Fruit fly (Drosophila melanogaster) whole organism, wandering third instar larva: Measurements from ENCODE around the gene CG15144.
A peak's percentile ranks its signal among the peaks of the same experiment; 100 is the strongest.

Experiments
- Abd-B ChIP-seq: fragments of >200 bp; optimal IDR thresholded peaks from 2 replicates; lab custom pipeline; 2017; ENCODE audit warnings: missing biosample characterization, missing genetic modification characterization
- CG32264 ChIP-seq: fragments of 200-800 bp; sonication (Bioruptor generic); optimal IDR thresholded peaks from 2 replicates; lab custom pipeline; 2016; ENCODE audit warnings: missing biosample characterization, missing genetic modification characterization
- CrebA ChIP-seq: fragments of 200-800 bp; sonication (Bioruptor generic); optimal IDR thresholded peaks from 2 replicates; lab custom pipeline; 2016; ENCODE audit warnings: missing biosample characterization, mild to moderate bottlenecking, missing genetic modification characterization, borderline replicate concordance
- Dfd ChIP-seq: fragments of >200 bp; optimal IDR thresholded peaks from 2 replicates; lab custom pipeline; 2017; ENCODE audit warnings: missing biosample characterization, missing genetic modification characterization
- Dif ChIP-seq: fragments of 200-275, 200-300 bp; sonication (Bioruptor generic); optimal IDR thresholded peaks from 2 replicates; lab custom pipeline; 2018; ENCODE audit warnings: missing biosample characterization, missing genetic modification characterization; ENCODE audit not compliant: partially characterized antibody
- GATAd ChIP-seq: sonication (Bioruptor generic); optimal IDR thresholded peaks from 2 replicates; lab custom pipeline; 2016; ENCODE audit warnings: missing biosample characterization, missing genetic modification characterization
- HLH106 ChIP-seq: fragments of 200-800 bp; optimal IDR thresholded peaks from 3 replicates; lab custom pipeline; 2019; ENCODE audit warnings: missing biosample characterization, mild to moderate bottlenecking, missing genetic modification characterization, moderate library complexity
- Hnf4 ChIP-seq: fragments of 200-800 bp; sonication (Bioruptor generic); optimal IDR thresholded peaks from 2 replicates; lab custom pipeline; 2016; ENCODE audit warnings: missing biosample characterization, mild to moderate bottlenecking, missing genetic modification characterization
- Hr78 ChIP-seq: fragments of >200 bp; optimal IDR thresholded peaks from 2 replicates; lab custom pipeline; 2017; ENCODE audit warnings: missing biosample characterization, missing genetic modification characterization
- Hr83 ChIP-seq: fragments of 200-300 bp; sonication (Bioruptor generic); optimal IDR thresholded peaks from 2 replicates; lab custom pipeline; 2016; ENCODE audit warnings: missing biosample characterization, mild to moderate bottlenecking, missing genetic modification characterization, moderate library complexity; ENCODE audit not compliant: poor library complexity, severe bottlenecking
- Jra ChIP-seq: sonication (Bioruptor generic); optimal IDR thresholded peaks from 2 replicates; lab custom pipeline; 2016; ENCODE audit warnings: missing biosample characterization, missing genetic modification characterization
- Mio ChIP-seq: sonication (Bioruptor generic); optimal IDR thresholded peaks from 2 replicates; lab custom pipeline; 2016; ENCODE audit warnings: missing biosample characterization, missing genetic modification characterization
- Myc ChIP-seq: fragments of >200 bp; optimal IDR thresholded peaks from 2 replicates; lab custom pipeline; 2017
- N ChIP-seq: fragments of >200 bp; optimal IDR thresholded peaks from 2 replicates; lab custom pipeline; 2018; ENCODE audit warnings: missing biosample characterization, missing external identifiers, missing genetic modification characterization
- OdsH ChIP-seq: fragments of 200-800 bp; sonication (Bioruptor generic); optimal IDR thresholded peaks from 2 replicates; lab custom pipeline; 2016; ENCODE audit warnings: missing biosample characterization, mild to moderate bottlenecking, missing genetic modification characterization
- Rel ChIP-seq, 2 experiments: fragments of 200-800 bp; sonication (Bioruptor generic) in 1 of 2; optimal IDR thresholded peaks; 2 replicates in 1 of 2; 3 replicates in 1 of 2; lab custom pipeline; 2016 to 2019; ENCODE audit warnings: mild to moderate bottlenecking in 2 of 2, missing biosample characterization in 2 of 2, missing genetic modification characterization in 2 of 2, moderate library complexity in 1 of 2
- Sp1 ChIP-seq: fragments of 200-800 bp; sonication (Bioruptor generic); optimal IDR thresholded peaks from 3 replicates; lab custom pipeline; 2019; ENCODE audit warnings: missing biosample characterization, mild to moderate bottlenecking, missing genetic modification characterization, moderate library complexity
- Vsx2 ChIP-seq: fragments of 200-300, 225-300 bp; sonication (Bioruptor generic); optimal IDR thresholded peaks from 2 replicates; lab custom pipeline; 2018; ENCODE audit warnings: missing biosample characterization, missing genetic modification characterization; ENCODE audit not compliant: partially characterized antibody
- br ChIP-seq: fragments of 200-800 bp; sonication (Bioruptor generic); optimal IDR thresholded peaks from 2 replicates; lab custom pipeline; 2016; ENCODE audit warnings: missing biosample characterization, missing genetic modification characterization
- brk ChIP-seq: fragments of 200-800 bp; sonication (Bioruptor generic); optimal IDR thresholded peaks from 2 replicates; lab custom pipeline; 2016; ENCODE audit warnings: missing biosample characterization, mild to moderate bottlenecking, missing genetic modification characterization
- dl ChIP-seq, 2 experiments: fragments of 175-275, 200-275 bp in 1 of 2; fragments of 200-275 bp in 1 of 2; sonication (Bioruptor generic); optimal IDR thresholded peaks; lab custom pipeline; 2018; ENCODE audit warnings: mild to moderate bottlenecking in 2 of 2, missing biosample characterization in 2 of 2, missing genetic modification characterization in 2 of 2, moderate library complexity in 2 of 2; ENCODE audit not compliant: partially characterized antibody in 2 of 2, insufficient read depth in 1 of 2
- dmrt93B ChIP-seq: fragments of 200-800 bp; sonication (Bioruptor generic); optimal IDR thresholded peaks from 2 replicates; lab custom pipeline; 2018; ENCODE audit warnings: missing biosample characterization, mild to moderate bottlenecking, missing genetic modification characterization
- dsf ChIP-seq: sonication (Bioruptor generic); optimal IDR thresholded peaks from 2 replicates; lab custom pipeline; 2016; ENCODE audit warnings: missing biosample characterization, missing genetic modification characterization, borderline replicate concordance
- ey ChIP-seq: fragments of 200-800 bp; sonication (Bioruptor generic); optimal IDR thresholded peaks from 2 replicates; lab custom pipeline; 2016; ENCODE audit warnings: missing biosample characterization, missing genetic modification characterization
- foxo ChIP-seq, 2 experiments: fragments of 200-800 bp; sonication (Bioruptor generic); optimal IDR thresholded peaks; 2 replicates in 1 of 2; 3 replicates in 1 of 2; lab custom pipeline; 2016 to 2017; ENCODE audit warnings: missing biosample characterization in 2 of 2, missing genetic modification characterization in 2 of 2
- fru ChIP-seq: fragments of 200-800 bp; sonication (Bioruptor generic); optimal IDR thresholded peaks from 3 replicates; lab custom pipeline; 2016; ENCODE audit warnings: missing biosample characterization, mild to moderate bottlenecking, missing genetic modification characterization
- h ChIP-seq: fragments of 200-800 bp; sonication (Bioruptor generic); optimal IDR thresholded peaks from 3 replicates; lab custom pipeline; 2016; ENCODE audit warnings: missing biosample characterization, mild to moderate bottlenecking, missing genetic modification characterization
- jim ChIP-seq: fragments of 175-275, 200-325 bp; sonication (Bioruptor generic); optimal IDR thresholded peaks from 2 replicates; lab custom pipeline; 2016; ENCODE audit warnings: missing biosample characterization, mild to moderate bottlenecking, missing genetic modification characterization
- lola ChIP-seq: fragments of >200 bp; optimal IDR thresholded peaks from 2 replicates; lab custom pipeline; 2017; ENCODE audit warnings: missing biosample characterization, missing genetic modification characterization
- pan ChIP-seq: fragments of >200 bp; optimal IDR thresholded peaks from 2 replicates; lab custom pipeline; 2017
- psq ChIP-seq: fragments of 200-800 bp; sonication (Bioruptor generic); optimal IDR thresholded peaks from 3 replicates; lab custom pipeline; 2017; ENCODE audit warnings: missing biosample characterization, mild to moderate bottlenecking, missing genetic modification characterization, moderate library complexity
- rgr ChIP-seq: fragments of 200-800 bp; sonication (Bioruptor generic); optimal IDR thresholded peaks from 3 replicates; lab custom pipeline; 2016; ENCODE audit warnings: missing biosample characterization, mild to moderate bottlenecking, missing genetic modification characterization
- sage ChIP-seq: fragments of 200-800 bp; sonication (Bioruptor generic); optimal IDR thresholded peaks from 2 replicates; lab custom pipeline; 2016; ENCODE audit warnings: missing biosample characterization, mild to moderate bottlenecking, missing genetic modification characterization
- sv ChIP-seq: fragments of 200-800 bp; sonication (Bioruptor generic); optimal IDR thresholded peaks from 3 replicates; lab custom pipeline; 2016; ENCODE audit warnings: missing biosample characterization, missing genetic modification characterization
- tai ChIP-seq: sonication (Bioruptor generic); optimal IDR thresholded peaks from 2 replicates; lab custom pipeline; 2016; ENCODE audit warnings: missing biosample characterization, missing genetic modification characterization
- usp ChIP-seq: fragments of >200 bp; optimal IDR thresholded peaks from 2 replicates; lab custom pipeline; 2017; ENCODE audit warnings: missing biosample characterization, missing genetic modification characterization
- woc ChIP-seq: sonication (Bioruptor generic); optimal IDR thresholded peaks from 2 replicates; lab custom pipeline; 2016; ENCODE audit warnings: missing biosample characterization, mild to moderate bottlenecking, missing genetic modification characterization

Gene CG15144

DNA sequence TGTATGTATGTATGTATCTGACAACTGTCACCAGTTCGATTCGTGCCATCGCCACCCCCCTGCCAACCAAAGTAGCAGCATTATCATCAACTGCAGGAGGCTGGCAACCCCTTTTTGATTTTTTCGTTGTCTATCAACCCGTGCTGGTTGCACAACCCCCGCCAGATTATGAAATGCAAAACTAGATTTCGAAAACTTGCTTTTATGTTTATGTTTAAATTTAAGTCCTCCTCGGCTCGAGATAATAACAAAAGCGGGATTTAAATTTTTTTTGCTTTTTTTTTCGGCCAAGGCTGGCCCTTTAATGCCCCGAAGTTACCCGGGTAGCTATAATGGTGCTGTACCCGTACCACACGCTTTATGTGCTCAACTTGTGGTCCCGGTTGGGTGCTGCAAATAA lies 12.2 kb upstream of the CG15144 start:
- TF ChIP-seq Dif (no peak), Hr83 (GFP tag; lab: Kevin White, UChicago) (no peak), foxo (GFP tag; optimal IDR thresholded peaks at IDR 0.05; lab: Kevin White, UChicago) (no peak), CG32264 (no peak), sage (GFP tag; lab: Kevin White, UChicago) (no peak), CrebA (GFP tag; lab: Kevin White, UChicago) (no peak), OdsH (GFP tag; lab: Kevin White, UChicago) (no peak), sv (GFP tag; lab: Kevin White, UChicago) (no peak), fru (no peak), usp (no peak), tai (GFP tag; lab: Kevin White, UChicago) (no peak), dl (GFP tag; optimal IDR thresholded peaks at IDR 0.05; lab: Kevin White, UChicago; ENCODE audit: insufficient read depth in 1 of 2, partially characterized antibody in 2 of 2) (no peak), jim (GFP tag; lab: Kevin White, UChicago) (no peak), Vsx2 (no peak)
- TF ChIP-seq, all 38 proteins: peak for 0

DNA sequence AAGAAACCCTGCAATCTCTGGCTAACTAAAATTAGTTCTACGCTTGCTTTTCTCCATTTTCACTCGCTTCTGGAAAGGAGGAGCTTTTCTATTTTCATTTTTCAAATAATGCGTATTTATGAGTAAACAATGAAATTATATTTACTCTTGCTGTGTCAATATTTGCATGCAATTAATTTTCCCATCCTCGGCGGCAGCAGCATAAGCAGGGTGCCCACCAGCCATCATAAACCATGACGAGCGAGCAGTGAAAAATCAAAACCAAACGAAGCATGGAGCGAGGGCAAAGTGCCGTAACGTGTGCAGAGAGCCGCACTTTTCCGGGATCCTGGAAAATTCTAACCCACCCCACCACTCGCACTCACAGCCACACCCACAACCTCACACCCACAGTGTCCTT lies 4.9 kb upstream of the CG15144 start:
- TF ChIP-seq lola (GFP tag; lab: Kevin White, UChicago), result no peak
- TF ChIP-seq Hnf4 (GFP tag; lab: Kevin White, UChicago), result no peak
- TF ChIP-seq, all 38 proteins: peak for 0

- TF ChIP-seq brk (GFP tag; lab: Kevin White, UChicago), result no peak
- no peak for TF ChIP-seq Vsx2
- no peak for TF ChIP-seq GATAd
- no peak for TF ChIP-seq CrebA (GFP tag; lab: Kevin White, UChicago)
- TF ChIP-seq ey (GFP tag; lab: Kevin White, UChicago), result no peak
- no peak for TF ChIP-seq Sp1 (GFP tag; lab: Kevin White, UChicago)
- TF ChIP-seq psq (GFP tag; lab: Kevin White, UChicago), result no peak
- TF ChIP-seq, all 38 proteins: peak for 0
Measured at dm6 chr2L:17532134-17532533, 3.2 kb upstream of the CG15144 start, which contains the start of gene CG15145. Gene CG15145 (minus strand): TSS chr2L:17532234.

- TF ChIP-seq CrebA (GFP tag; lab: Kevin White, UChicago) (no peak), dl (GFP tag; optimal IDR thresholded peaks at IDR 0.05; lab: Kevin White, UChicago; ENCODE audit: insufficient read depth in 1 of 2, partially characterized antibody in 2 of 2) (no peak)
Measured at dm6 chr2L:17524449-17524848, 4.5 kb downstream of the CG15144 start, which contains the start of gene CG15143. Gene CG15143 (minus strand): TSS chr2L:17524549.

dm6 chr2L:17514090-17514715 lies 14.7 kb downstream of the CG15144 start:
- TF ChIP-seq foxo (GFP tag; optimal IDR thresholded peaks at IDR 0.05; lab: Kevin White, UChicago), result peak in 1 of 2 experiments; percentile 75
- no peak for TF ChIP-seq Hr78
- no peak for TF ChIP-seq tai (GFP tag; lab: Kevin White, UChicago)
- peak; percentile 63 for TF ChIP-seq sv (GFP tag; lab: Kevin White, UChicago)
- TF ChIP-seq dmrt93B (GFP tag; lab: Kevin White, UChicago), result peak; percentile 57
- TF ChIP-seq Sp1 (GFP tag; lab: Kevin White, UChicago), result peak; percentile 78
- TF ChIP-seq Jra (GFP tag; lab: Kevin White, UChicago), result peak; percentile 37
- TF ChIP-seq Myc (lab: Kevin White, UChicago), result no peak
- peak; percentile 75 for TF ChIP-seq rgr (GFP tag; lab: Kevin White, UChicago)
- no peak for TF ChIP-seq jim (GFP tag; lab: Kevin White, UChicago)
- TF ChIP-seq Rel (GFP tag; optimal IDR thresholded peaks at IDR 0.05; lab: Kevin White, UChicago), result no peak
- no peak for TF ChIP-seq Rel (tag; optimal IDR thresholded peaks at IDR 0.05; lab: Kevin White, UChicago)
- no peak for TF ChIP-seq usp
- no peak for TF ChIP-seq Vsx2
- TF ChIP-seq Hnf4 (GFP tag; lab: Kevin White, UChicago), result peak; percentile 54
- TF ChIP-seq OdsH (GFP tag; lab: Kevin White, UChicago), result peak; percentile 70
- TF ChIP-seq Hr83 (GFP tag; lab: Kevin White, UChicago), result no peak
- peak; percentile 80 for TF ChIP-seq fru
- peak; percentile 67 for TF ChIP-seq br (GFP tag; lab: Kevin White, UChicago)
- no peak for TF ChIP-seq Dfd (GFP tag; lab: Kevin White, UChicago)
- TF ChIP-seq HLH106, result peak; percentile 83
- no peak for TF ChIP-seq brk (GFP tag; lab: Kevin White, UChicago)
- TF ChIP-seq lola (GFP tag; lab: Kevin White, UChicago), result no peak
- TF ChIP-seq psq (GFP tag; lab: Kevin White, UChicago), result no peak
- no peak for TF ChIP-seq sage (GFP tag; lab: Kevin White, UChicago)
- TF ChIP-seq dsf, result no peak
- TF ChIP-seq CG32264, result no peak
- TF ChIP-seq Dif, result no peak
- TF ChIP-seq dl (GFP tag; optimal IDR thresholded peaks at IDR 0.05; lab: Kevin White, UChicago; ENCODE audit: insufficient read depth in 1 of 2, partially characterized antibody in 2 of 2), result no peak
- TF ChIP-seq Mio (GFP tag; lab: Kevin White, UChicago), result no peak
- TF ChIP-seq woc (GFP tag; lab: Kevin White, UChicago), result peak; percentile 52
- TF ChIP-seq pan (lab: Kevin White, UChicago), result no peak
- TF ChIP-seq N (GFP tag; lab: Kevin White, UChicago), result no peak
- peak; percentile 70 for TF ChIP-seq ey (GFP tag; lab: Kevin White, UChicago)
- no peak for TF ChIP-seq Abd-B (GFP tag; lab: Kevin White, UChicago)
- TF ChIP-seq h, result peak; percentile 79
